Worm (Caenorhabditis elegans) whole organism, L4/young adult: ENCODE data around the gene T10B5.3.

ENCODE experiments used
- W03F9.2 ChIP-seq: fragments of 150-350 bp; optimal IDR thresholded peaks from 2 replicates; lab custom pipeline; 2014; ENCODE audit warnings: missing biosample characterization, missing genetic modification characterization
- dao-5 ChIP-seq: sonication (generic microtip); optimal IDR thresholded peaks from 2 replicates; lab custom pipeline; 2016; ENCODE audit warnings: missing genotype, missing genetic modification characterization, moderate library complexity, missing compliant biosample characterization
- him-1 ChIP-seq: sonication (generic microtip); optimal IDR thresholded peaks from 2 replicates; lab custom pipeline; 2016; ENCODE audit warnings: missing genotype, missing genetic modification reagents, missing genetic modification characterization, missing compliant biosample characterization

- TF ChIP-seq W03F9.2 (no peak), him-1 (tag; lab: Kevin White, UChicago) (no peak), dao-5 (tag; lab: Kevin White, UChicago) (no peak)
Measured at ce11 chrV:1841744-1842143, 27.8 kb downstream of the T10B5.3 start, which contains the start of gene T10B5.8.
